Fruit fly (Drosophila melanogaster) whole organism, embryonic: ENCODE data around the gene CG42833.

Experiments used
- Antp ChIP-seq: fragments of 200-800 bp; sonication (Bioruptor generic); optimal IDR thresholded peaks from 3 replicates; lab custom pipeline; 2016; ENCODE audit warnings: missing biosample characterization, missing genetic modification characterization
- Atf6 ChIP-seq: fragments of 200-800 bp; sonication (Bioruptor generic); IDR thresholded peaks from 2 replicates; pipeline ENCODE4 v1.3.6; 2022; ENCODE audit warnings: missing biosample characterization, missing genetic modification characterization
- CG10431 ChIP-seq: fragments of 200-800 bp; sonication (Bioruptor generic); optimal IDR thresholded peaks from 3 replicates; lab custom pipeline; 2018; ENCODE audit warnings: missing biosample characterization, mild to moderate bottlenecking, missing genetic modification characterization
- CG10565 ChIP-seq: fragments of 200-800 bp; sonication (Bioruptor generic); optimal IDR thresholded peaks from 3 replicates; lab custom pipeline; 2016; ENCODE audit warnings: missing biosample characterization, mild to moderate bottlenecking, missing genetic modification characterization
- CG12219 ChIP-seq: fragments of 200-800 bp; sonication (Bioruptor generic); optimal IDR thresholded peaks from 3 replicates; lab custom pipeline; 2018; ENCODE audit warnings: missing biosample characterization, mild to moderate bottlenecking, missing genetic modification characterization
- CG12391 ChIP-seq: fragments of 200-800 bp; sonication (Bioruptor generic); optimal IDR thresholded peaks from 3 replicates; lab custom pipeline; 2018; ENCODE audit warnings: missing biosample characterization, mild to moderate bottlenecking, missing genetic modification characterization, moderate library complexity
- CG13296 ChIP-seq: fragments of 200-800 bp; sonication (Bioruptor generic); optimal IDR thresholded peaks from 3 replicates; lab custom pipeline; 2018; ENCODE audit warnings: missing biosample characterization, mild to moderate bottlenecking, missing genetic modification characterization
- CG15696 ChIP-seq: fragments of 200-800 bp; sonication (Bioruptor generic); optimal IDR thresholded peaks from 2 replicates; lab custom pipeline; 2019; ENCODE audit warnings: missing biosample characterization, mild to moderate bottlenecking, missing genetic modification characterization, moderate library complexity
- CG16813 ChIP-seq: fragments of 200-800 bp; sonication (Bioruptor generic); IDR thresholded peaks from 3 replicates; pipeline ENCODE4 v1.3.6; 2022; ENCODE audit warnings: missing biosample characterization, missing genetic modification characterization; ENCODE audit not compliant: partially characterized antibody
- CG17385 ChIP-seq: fragments of 200-800 bp; sonication (Bioruptor generic); optimal IDR thresholded peaks from 3 replicates; lab custom pipeline; 2018; ENCODE audit warnings: missing biosample characterization, mild to moderate bottlenecking, missing genetic modification characterization
- CG17912 ChIP-seq: fragments of 200-800 bp; sonication (Bioruptor generic); optimal IDR thresholded peaks from 2 replicates; lab custom pipeline; 2018; ENCODE audit warnings: missing biosample characterization, mild to moderate bottlenecking, missing genetic modification characterization
- CG1832 ChIP-seq: fragments of 200-800 bp; sonication (Bioruptor generic); optimal IDR thresholded peaks from 2 replicates; lab custom pipeline; 2017; ENCODE audit warnings: missing biosample characterization, mild to moderate bottlenecking, missing genetic modification characterization, inconsistent platforms
- CG18476 ChIP-seq: fragments of 200-800 bp; sonication (Bioruptor generic); optimal IDR thresholded peaks from 2 replicates; lab custom pipeline; 2016; ENCODE audit warnings: missing biosample characterization, mild to moderate bottlenecking, missing genetic modification characterization
- CG2116 ChIP-seq: fragments of 200-800 bp; sonication (Bioruptor generic); optimal IDR thresholded peaks from 3 replicates; lab custom pipeline; 2018; ENCODE audit warnings: missing biosample characterization, mild to moderate bottlenecking, missing genetic modification characterization
- CG2199 ChIP-seq: fragments of 200-800 bp; sonication (Bioruptor generic); IDR thresholded peaks from 3 replicates; pipeline ENCODE4 v1.3.6; 2022; ENCODE audit warnings: missing biosample characterization, missing genetic modification characterization
- CG30431 ChIP-seq: fragments of 200-800 bp; sonication (Bioruptor generic); optimal IDR thresholded peaks from 2 replicates; lab custom pipeline; 2017; ENCODE audit warnings: missing biosample characterization, missing genetic modification characterization
- CG31388 ChIP-seq: fragments of 200-800 bp; sonication (Bioruptor generic); optimal IDR thresholded peaks from 2 replicates; lab custom pipeline; 2016; ENCODE audit warnings: missing biosample characterization, missing genetic modification characterization
- CG34224 ChIP-seq: fragments of 200-800 bp; sonication (Bioruptor generic); IDR thresholded peaks from 3 replicates; pipeline ENCODE4 v1.3.6; 2022; ENCODE audit warnings: missing biosample characterization, missing genetic modification characterization; ENCODE audit not compliant: partially characterized antibody
- CG4854 ChIP-seq: fragments of 200-800 bp; sonication (Bioruptor generic); optimal IDR thresholded peaks from 2 replicates; lab custom pipeline; 2016; ENCODE audit warnings: missing biosample characterization, missing genetic modification characterization, inconsistent platforms
- CG6175 ChIP-seq: fragments of 200-800 bp; sonication (Bioruptor generic); IDR thresholded peaks from 3 replicates; pipeline ENCODE4 v1.3.6; 2022; ENCODE audit warnings: missing biosample characterization, missing genetic modification characterization
- CG6765 ChIP-seq: fragments of 200-800 bp; sonication (Bioruptor generic); optimal IDR thresholded peaks from 3 replicates; lab custom pipeline; 2017; ENCODE audit warnings: missing biosample characterization, mild to moderate bottlenecking, missing genetic modification characterization
- CG6791 ChIP-seq: fragments of 200-800 bp; sonication (Bioruptor generic); IDR thresholded peaks from 3 replicates; pipeline ENCODE4 v1.3.6; 2022; ENCODE audit warnings: missing biosample characterization, missing genetic modification characterization; ENCODE audit not compliant: partially characterized antibody
- CG7372 ChIP-seq: fragments of 200-800 bp; sonication (Bioruptor generic); IDR thresholded peaks from 2 replicates; pipeline ENCODE4 v1.3.6; 2022; ENCODE audit warnings: missing biosample characterization, missing genetic modification characterization
- CkIIα-i1 ChIP-seq: fragments of 200-800 bp; sonication (Bioruptor generic); IDR thresholded peaks from 2 replicates; pipeline ENCODE4 v1.3.6; 2022; ENCODE audit warnings: missing biosample characterization, missing genetic modification characterization
- D19B ChIP-seq: fragments of 200-800 bp; sonication (Bioruptor generic); optimal IDR thresholded peaks from 2 replicates; lab custom pipeline; 2017; ENCODE audit warnings: missing biosample characterization, mild to moderate bottlenecking, missing genetic modification characterization
- Fer2 ChIP-seq: fragments of 200-800 bp; sonication (Bioruptor generic); optimal IDR thresholded peaks from 2 replicates; lab custom pipeline; 2018; ENCODE audit warnings: missing biosample characterization, mild to moderate bottlenecking, missing genetic modification characterization, moderate library complexity
- HHEX ChIP-seq: fragments of 200-800 bp; sonication (Bioruptor generic); optimal IDR thresholded peaks from 3 replicates; lab custom pipeline; 2017; ENCODE audit warnings: missing biosample characterization, mild to moderate bottlenecking, missing genetic modification characterization, missing genetic modification reagents
- Hsf ChIP-seq: fragments of 200-800 bp; sonication (Bioruptor generic); optimal IDR thresholded peaks from 3 replicates; lab custom pipeline; 2016; ENCODE audit warnings: missing biosample characterization, missing genetic modification characterization
- NC2α ChIP-seq: fragments of 200-800 bp; sonication (Bioruptor generic); optimal IDR thresholded peaks from 2 replicates; lab custom pipeline; 2016; ENCODE audit warnings: missing biosample characterization, missing genetic modification characterization
- Nf-YC ChIP-seq: fragments of 200-800 bp; optimal IDR thresholded peaks from 3 replicates; lab custom pipeline; 2019; ENCODE audit warnings: missing biosample characterization, mild to moderate bottlenecking, missing genetic modification characterization, moderate library complexity
- NfI ChIP-seq: fragments of 200-800 bp; sonication (Bioruptor generic); optimal IDR thresholded peaks from 3 replicates; lab custom pipeline; 2018; ENCODE audit warnings: missing biosample characterization, mild to moderate bottlenecking, missing genetic modification characterization, moderate library complexity
- PHDP ChIP-seq: fragments of 200-800 bp; sonication (Bioruptor generic); optimal IDR thresholded peaks from 3 replicates; lab custom pipeline; 2018; ENCODE audit warnings: missing biosample characterization, mild to moderate bottlenecking, missing genetic modification characterization, moderate library complexity
- Poxn ChIP-seq: fragments of 200-800 bp; sonication (Bioruptor generic); IDR thresholded peaks from 2 replicates; pipeline ENCODE4 v1.3.6; 2022; ENCODE audit warnings: missing biosample characterization, missing genetic modification characterization
- Sry-δ ChIP-seq: fragments of 200-800 bp; sonication (Bioruptor generic); optimal IDR thresholded peaks from 2 replicates; lab custom pipeline; 2016; ENCODE audit warnings: missing biosample characterization, missing genetic modification characterization
- Ssrp ChIP-seq: fragments of 200-800 bp; sonication (Bioruptor generic); optimal IDR thresholded peaks from 2 replicates; lab custom pipeline; 2018; ENCODE audit warnings: missing biosample characterization, mild to moderate bottlenecking, missing genetic modification characterization, moderate library complexity
- Trl ChIP-seq, 3 experiments: fragments of >200 bp in 2 of 3; fragments of 200-800 bp in 1 of 3; sonication (Bioruptor generic) in 1 of 3; optimal IDR thresholded peaks; 2 replicates in 1 of 3; 3 replicates in 2 of 3; lab custom pipeline; 2016 to 2017; ENCODE audit warnings: missing biosample characterization in 1 of 3, missing genetic modification characterization in 1 of 3
- aop ChIP-seq: fragments of 200-800 bp; sonication (Bioruptor generic); IDR thresholded peaks from 2 replicates; pipeline ENCODE4 v1.3.6; 2022; ENCODE audit warnings: missing biosample characterization, missing genetic modification characterization
- cas ChIP-seq: fragments of 200-800 bp; sonication (Bioruptor generic); IDR thresholded peaks from 2 replicates; pipeline ENCODE4 v1.3.6; 2022; ENCODE audit warnings: missing biosample characterization, missing genetic modification characterization
- cato ChIP-seq: fragments of 200-800 bp; sonication (Bioruptor generic); optimal IDR thresholded peaks from 2 replicates; lab custom pipeline; 2016; ENCODE audit warnings: missing biosample characterization, missing genetic modification characterization, borderline replicate concordance
- corto ChIP-seq: fragments of 200-800 bp; sonication (Bioruptor generic); optimal IDR thresholded peaks from 2 replicates; lab custom pipeline; 2016; ENCODE audit warnings: missing biosample characterization, mild to moderate bottlenecking, missing genetic modification characterization, moderate library complexity
- cwo ChIP-seq: fragments of 200-800 bp; sonication (Bioruptor generic); optimal IDR thresholded peaks from 3 replicates; lab custom pipeline; 2017; ENCODE audit warnings: missing biosample characterization, missing genetic modification characterization, mild to moderate bottlenecking, moderate library complexity, missing genetic modification reagents
- disco-r ChIP-seq: fragments of 200-800 bp; sonication (Bioruptor generic); optimal IDR thresholded peaks from 2 replicates; lab custom pipeline; 2016; ENCODE audit warnings: missing biosample characterization, missing genetic modification characterization
- eyg ChIP-seq: fragments of 200-800 bp; sonication (Bioruptor generic); optimal IDR thresholded peaks from 3 replicates; lab custom pipeline; 2016; ENCODE audit warnings: missing biosample characterization, missing genetic modification characterization
- gfzf ChIP-seq: fragments of 200-800 bp; sonication (Bioruptor generic); optimal IDR thresholded peaks from 2 replicates; lab custom pipeline; 2016; ENCODE audit warnings: missing biosample characterization, mild to moderate bottlenecking, missing genetic modification characterization, moderate library complexity
- luna ChIP-seq: fragments of 200-800 bp; sonication (Bioruptor generic); optimal IDR thresholded peaks from 2 replicates; lab custom pipeline; 2016; ENCODE audit warnings: missing biosample characterization, missing genetic modification characterization
- pb ChIP-seq: fragments of 200-800 bp; sonication (Bioruptor generic); optimal IDR thresholded peaks from 3 replicates; lab custom pipeline; 2016; ENCODE audit warnings: missing biosample characterization, missing genetic modification characterization
- pros ChIP-seq: fragments of 200-800 bp; sonication (Bioruptor generic); optimal IDR thresholded peaks from 3 replicates; lab custom pipeline; 2019; ENCODE audit warnings: missing biosample characterization, mild to moderate bottlenecking, missing genetic modification characterization, moderate library complexity
- sens-2 ChIP-seq: fragments of 200-800 bp; sonication (Bioruptor generic); IDR thresholded peaks from 2 replicates; pipeline ENCODE4 v1.3.6; 2022; ENCODE audit warnings: missing biosample characterization, missing genetic modification characterization
- stwl ChIP-seq: fragments of 200-800 bp; sonication (Bioruptor generic); optimal IDR thresholded peaks from 3 replicates; lab custom pipeline; 2018; ENCODE audit warnings: missing biosample characterization, mild to moderate bottlenecking, missing genetic modification characterization, moderate library complexity
- wek ChIP-seq: fragments of 200-800 bp; sonication (Bioruptor generic); optimal IDR thresholded peaks from 3 replicates; lab custom pipeline; 2018; ENCODE audit warnings: missing biosample characterization, mild to moderate bottlenecking, missing genetic modification characterization, moderate library complexity

Gene CG42833

DNA sequence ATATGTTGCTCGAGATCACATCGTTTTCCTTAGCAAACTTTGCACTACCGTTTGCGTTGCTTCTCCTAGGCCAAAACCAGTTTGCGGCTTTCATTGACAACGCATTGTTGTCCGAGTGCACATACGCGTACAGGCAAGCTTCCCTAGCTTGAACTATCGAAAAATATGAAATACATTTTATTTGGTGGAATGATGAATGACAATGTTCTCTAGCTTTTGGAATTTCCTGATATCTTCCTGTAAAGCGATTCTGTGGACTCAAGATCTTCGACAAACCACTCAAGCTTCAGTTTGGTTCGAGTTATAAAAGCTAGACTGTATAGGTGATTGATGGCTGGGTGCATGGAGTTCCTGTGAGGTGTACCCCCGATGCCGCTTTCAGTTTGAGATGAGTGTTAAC, 4.0 kb upstream of the CG42833 start (continued):
- TF ChIP-seq aop (GFP tag; lab: Robert Waterston, UW) (no peak), CkIIα-i1 (no peak), CG6791 (GFP tag; lab: Robert Waterston, UW) (no peak), D19B (GFP tag; lab: Kevin White, UChicago) (no peak), CG7372 (GFP tag; lab: Robert Waterston, UW) (no peak; the same call in 1 of the 2 replicates), stwl (tag; lab: Kevin White, UChicago) (no peak), Fer2 (tag; lab: Kevin White, UChicago) (no peak), CG30431 (peak; percentile 43), CG34224 (GFP tag; lab: Robert Waterston, UW) (no peak), cato (GFP tag; lab: Kevin White, UChicago) (no peak), NC2α (GFP tag; lab: Kevin White, UChicago) (peak; percentile 18), Trl (optimal IDR thresholded peaks at IDR 0.05; lab: Kevin White, UChicago) (no peak), Trl (GFP tag; optimal IDR thresholded peaks at IDR 0.05; lab: Kevin White, UChicago) (peak; percentile 47), CG16813 (no peak), CG13296 (GFP tag; lab: Kevin White, UChicago) (no peak), HHEX (GFP tag; lab: Kevin White, UChicago) (peak; percentile 45), cwo (GFP tag; lab: Kevin White, UChicago) (no peak), CG17385 (GFP tag; lab: Kevin White, UChicago) (peak; percentile 57), Nf-YC (tag; lab: Kevin White, UChicago) (no peak), CG10565 (no peak), CG15696 (tag; lab: Kevin White, UChicago) (peak; percentile 1), CG6175 (GFP tag; lab: Robert Waterston, UW) (no peak), Sry-δ (GFP tag; lab: Kevin White, UChicago) (peak; percentile 17), luna (GFP tag; lab: Kevin White, UChicago) (no peak), CG2116 (GFP tag; lab: Kevin White, UChicago) (peak; percentile 11), Ssrp (tag; lab: Kevin White, UChicago) (peak; percentile 57), eyg (GFP tag; lab: Kevin White, UChicago) (no peak), CG10431 (GFP tag; lab: Kevin White, UChicago) (no peak), gfzf (GFP tag; lab: Kevin White, UChicago) (no peak), CG31388 (GFP tag; lab: Kevin White, UChicago) (no peak), CG4854 (peak; percentile 1), pb (peak; percentile 42), Atf6 (GFP tag; lab: Robert Waterston, UW) (peak; percentile 16; the same call in 1 of the 2 replicates), Poxn (GFP tag; lab: Robert Waterston, UW) (no peak), cas (GFP tag; lab: Robert Waterston, UW) (no peak), wek (GFP tag; lab: Kevin White, UChicago) (no peak), Hsf (GFP tag; lab: Kevin White, UChicago) (peak; percentile 56), CG12219 (GFP tag; lab: Kevin White, UChicago) (peak; percentile 65), NfI (GFP tag; lab: Kevin White, UChicago) (peak; percentile 57), disco-r (GFP tag; lab: Kevin White, UChicago) (no peak), Antp (GFP tag; lab: Kevin White, UChicago) (peak; percentile 76), PHDP (peak; percentile 57), CG6765 (GFP tag; lab: Kevin White, UChicago) (no peak), CG2199 (GFP tag; lab: Robert Waterston, UW) (no peak), CG12391 (tag; lab: Kevin White, UChicago) (peak; percentile 62), CG18476 (GFP tag; lab: Kevin White, UChicago) (peak; percentile 4), corto (no peak), CG1832 (GFP tag; lab: Kevin White, UChicago) (no peak), CG17912 (no peak), sens-2 (GFP tag; lab: Robert Waterston, UW) (no peak), pros (GFP tag; lab: Kevin White, UChicago) (no peak)
